Worm (Caenorhabditis elegans): ENCODE results near the gene fbxb-111.

The fbxb-111 gene

ce11 chrII:2736156-2736728 is 38.6 kb downstream of the fbxb-111 start, which contains the start of gene T05A8.8 (continued):
- no peak for TF ChIP-seq B0019.2 (GFP tag; conservative IDR thresholded peaks at IDR 0.05)
- no peak for TF ChIP-seq Y95B8A.8 (GFP tag; IDR thresholded peaks at IDR 0.05)
- peak; percentile 45 for TF ChIP-seq D2030.7 (GFP tag; IDR thresholded peaks at IDR 0.05)
- TF ChIP-seq egl-18 (GFP tag; IDR thresholded peaks at IDR 0.05) = no peak
- TF ChIP-seq madf-3 (GFP tag; IDR thresholded peaks at IDR 0.05) = no peak
- no peak for TF ChIP-seq bed-2 (GFP tag; IDR thresholded peaks at IDR 0.05)
- TF ChIP-seq somi-1 (GFP tag; optimal IDR thresholded peaks at IDR 0.05) = no peak
- TF ChIP-seq zim-3 (tag; optimal IDR thresholded peaks at IDR 0.05) = no peak
- no peak for TF ChIP-seq ztf-6 (GFP tag; IDR thresholded peaks at IDR 0.05)
- TF ChIP-seq nfyb-1 (GFP tag; IDR thresholded peaks at IDR 0.05) = 0 out of 2 replicates have a peak, but pooled peaks have one; percentile 14
- TF ChIP-seq efl-1 (GFP tag; optimal IDR thresholded peaks at IDR 0.05) = no peak
- TF ChIP-seq lin-40 (tag; optimal IDR thresholded peaks at IDR 0.05) = no peak
- TF ChIP-seq nhr-120 (GFP tag; IDR thresholded peaks at IDR 0.05) = 0 out of 2 replicates have a peak, but pooled peaks have one; percentile 40
- no peak for TF ChIP-seq nhr-27 (tag; optimal IDR thresholded peaks at IDR 0.05)
- no peak for TF ChIP-seq B0336.3 (GFP tag; IDR thresholded peaks at IDR 0.05)
- no peak for TF ChIP-seq nfya-2 (GFP tag; IDR thresholded peaks at IDR 0.05)
- TF ChIP-seq aptf-2 (GFP tag; conservative IDR thresholded peaks at IDR 0.05) = no peak
- TF ChIP-seq snpc-1.3 (tag; optimal IDR thresholded peaks at IDR 0.05; ENCODE audit: insufficient read depth) = no peak
- TF ChIP-seq pbrm-1 (GFP tag; IDR thresholded peaks at IDR 0.05) = no peak
- no peak for TF ChIP-seq ceh-91 (GFP tag; IDR thresholded peaks at IDR 0.05)
- no peak for TF ChIP-seq snpc-1.1 (tag; optimal IDR thresholded peaks at IDR 0.05; ENCODE audit: insufficient read depth)
- peak; percentile 48 for TF ChIP-seq rpc-1 (optimal IDR thresholded peaks at IDR 0.05)
- TF ChIP-seq rpc-1 (tag; optimal IDR thresholded peaks at IDR 0.05) = peak; percentile 74

- TF ChIP-seq egrh-3 (GFP tag; IDR thresholded peaks at IDR 0.05) (peak; percentile 72), nfya-2 (GFP tag; IDR thresholded peaks at IDR 0.05) (no peak), K11D2.4 (GFP tag; IDR thresholded peaks at IDR 0.05) (no peak), die-1 (tag; optimal IDR thresholded peaks at IDR 0.05) (peak; percentile 48), ztf-26 (tag; optimal IDR thresholded peaks at IDR 0.05) (no peak), hsf-1 (GFP tag; IDR thresholded peaks at IDR 0.05) (no peak), F57A8.1 (GFP tag; optimal IDR thresholded peaks at IDR 0.05) (no peak), ceh-58 (GFP tag; IDR thresholded peaks at IDR 0.05) (no peak), mcd-1 (GFP tag; IDR thresholded peaks at IDR 0.05) (peak; percentile 52; the same call in 1 of the 2 replicates), hmg-20 (GFP tag; IDR thresholded peaks at IDR 0.05) (peak; percentile 46; the same call in 1 of the 2 replicates), cebp-2 (GFP tag; IDR thresholded peaks at IDR 0.05) (peak; percentile 61; the same call in 1 of the 2 replicates), lin-54 (GFP tag; optimal IDR thresholded peaks at IDR 0.05) (peak; percentile 13), ztf-25 (GFP tag; IDR thresholded peaks at IDR 0.05) (peak; percentile 62; the same call in 1 of the 2 replicates), mel-28 (tag; optimal IDR thresholded peaks at IDR 0.05; ENCODE audit: borderline replicate concordance) (no peak), tbp1 (GFP tag; optimal IDR thresholded peaks at IDR 0.05) (peak; percentile 86), pha-4 (tag; optimal IDR thresholded peaks at IDR 0.05) (no peak), madf-6 (GFP tag; IDR thresholded peaks at IDR 0.05) (peak; percentile 53; the same call in 1 of the 2 replicates), Y53F4B.3 (GFP tag; IDR thresholded peaks at IDR 0.05) (no peak), D2030.7 (GFP tag; IDR thresholded peaks at IDR 0.05) (peak; percentile 68), ceh-40 (GFP tag; IDR thresholded peaks at IDR 0.05) (0 out of 2 replicates have a peak, but pooled peaks have one; percentile 42), zfh-2 (GFP tag; conservative IDR thresholded peaks at IDR 0.05) (peak; percentile 43), lsl-1 (GFP tag; optimal IDR thresholded peaks at IDR 0.05) (peak; percentile 5), Y56A3A.18 (GFP tag; IDR thresholded peaks at IDR 0.05) (peak; percentile 39; the same call in 1 of the 2 replicates), lin-26 (GFP tag; IDR thresholded peaks at IDR 0.05) (peak; percentile 76), F37B4.10 (GFP tag; IDR thresholded peaks at IDR 0.05) (no peak), bed-1 (GFP tag; IDR thresholded peaks at IDR 0.05) (no peak), somi-1 (GFP tag; optimal IDR thresholded peaks at IDR 0.05) (no peak), nfyb-1 (GFP tag; IDR thresholded peaks at IDR 0.05) (peak; percentile 68; the same call in 1 of the 2 replicates), pbrm-1 (GFP tag; IDR thresholded peaks at IDR 0.05) (peak; percentile 35; the same call in 1 of the 2 replicates), lag-1 (GFP tag; IDR thresholded peaks at IDR 0.05) (no peak)
These were observed 39.2 kb downstream of the fbxb-111 start for ce11 chrII:2735644-2736043.

Measured in whole organism, young adult.